Fruit fly (Drosophila melanogaster) whole organism, embryonic: ENCODE data around the gene mRpS14.
A peak's percentile ranks its signal among the peaks of the same experiment; 100 is the strongest.

Experiments used
- Adf1 ChIP-seq: fragments of 200-800 bp; sonication (Bioruptor generic); IDR thresholded peaks from 2 replicates; pipeline ENCODE4 v1.3.6; 2022; ENCODE audit warnings: missing biosample characterization, missing genetic modification characterization
- Asciz ChIP-seq: fragments of 200-800 bp; sonication (Bioruptor generic); optimal IDR thresholded peaks from 2 replicates; lab custom pipeline; 2017; ENCODE audit warnings: missing biosample characterization, mild to moderate bottlenecking, missing genetic modification characterization, missing genetic modification reagents
- Atf-2 ChIP-seq: fragments of 200-800 bp; sonication (Bioruptor generic); optimal IDR thresholded peaks from 2 replicates; lab custom pipeline; 2016; ENCODE audit warnings: missing biosample characterization, missing genetic modification characterization
- Atf3 ChIP-seq: fragments of 200-800 bp; sonication (Bioruptor generic); optimal IDR thresholded peaks from 3 replicates; lab custom pipeline; 2016; ENCODE audit warnings: missing biosample characterization, missing genetic modification characterization
- Bdp1 ChIP-seq: fragments of 200-800 bp; sonication (Bioruptor generic); optimal IDR thresholded peaks from 3 replicates; lab custom pipeline; 2016; ENCODE audit warnings: missing biosample characterization, missing genetic modification characterization
- Bgb ChIP-seq: fragments of 200-800 bp; sonication (Bioruptor generic); IDR thresholded peaks from 2 replicates; pipeline ENCODE4 v1.3.6; 2022; ENCODE audit warnings: missing biosample characterization, missing genetic modification characterization; ENCODE audit not compliant: partially characterized antibody
- Blimp-1 ChIP-seq: fragments of 200-800 bp; sonication (Bioruptor generic); optimal IDR thresholded peaks from 3 replicates; lab custom pipeline; 2018; ENCODE audit warnings: missing biosample characterization, missing genetic modification characterization, mild to moderate bottlenecking, moderate library complexity, missing genetic modification reagents
- CG10543 ChIP-seq: fragments of 200-800 bp; sonication (Bioruptor generic); optimal IDR thresholded peaks from 3 replicates; lab custom pipeline; 2017; ENCODE audit warnings: missing biosample characterization, mild to moderate bottlenecking, missing genetic modification characterization, moderate library complexity
- CG12071 ChIP-seq: fragments of 200-800 bp; sonication (Bioruptor generic); optimal IDR thresholded peaks from 3 replicates; lab custom pipeline; 2018; ENCODE audit warnings: missing biosample characterization, mild to moderate bottlenecking, missing genetic modification characterization
- CG13424 ChIP-seq: fragments of 200-800 bp; sonication (Bioruptor generic); optimal IDR thresholded peaks from 2 replicates; lab custom pipeline; 2019; ENCODE audit warnings: missing biosample characterization, mild to moderate bottlenecking, missing genetic modification characterization, moderate library complexity
- CG15479 ChIP-seq: fragments of 200-800 bp; sonication (Bioruptor generic); optimal IDR thresholded peaks from 3 replicates; lab custom pipeline; 2019; ENCODE audit warnings: missing biosample characterization, mild to moderate bottlenecking, missing genetic modification characterization, moderate library complexity
- CG18764 ChIP-seq: fragments of 200-800 bp; sonication (Bioruptor generic); optimal IDR thresholded peaks from 3 replicates; lab custom pipeline; 2016; ENCODE audit warnings: missing biosample characterization, missing genetic modification characterization
- CG2116 ChIP-seq: fragments of 200-800 bp; sonication (Bioruptor generic); optimal IDR thresholded peaks from 3 replicates; lab custom pipeline; 2018; ENCODE audit warnings: missing biosample characterization, mild to moderate bottlenecking, missing genetic modification characterization
- CG30020 ChIP-seq: fragments of 200-800 bp; optimal IDR thresholded peaks from 2 replicates; lab custom pipeline; 2019; ENCODE audit warnings: missing biosample characterization, mild to moderate bottlenecking, missing genetic modification characterization, moderate library complexity
- CG3847 ChIP-seq: fragments of 200-800 bp; sonication (Bioruptor generic); IDR thresholded peaks from 2 replicates; pipeline ENCODE4 v1.3.6; 2022; ENCODE audit warnings: missing biosample characterization, missing genetic modification characterization
- CG43689 ChIP-seq: fragments of 200-800 bp; sonication (Bioruptor generic); IDR thresholded peaks from 2 replicates; pipeline ENCODE4 v1.3.6; 2022; ENCODE audit warnings: missing biosample characterization, missing genetic modification characterization
- CG4617 ChIP-seq: fragments of 200-800 bp; sonication (Bioruptor generic); optimal IDR thresholded peaks from 3 replicates; lab custom pipeline; 2016; ENCODE audit warnings: missing biosample characterization, missing genetic modification characterization, borderline replicate concordance
- CG6813 ChIP-seq: fragments of 200-800 bp; sonication (Bioruptor generic); optimal IDR thresholded peaks from 2 replicates; lab custom pipeline; 2017; ENCODE audit warnings: missing biosample characterization, missing genetic modification characterization, mild to moderate bottlenecking, moderate library complexity, missing genetic modification reagents
- CG7963 ChIP-seq: fragments of 200-800 bp; sonication (Bioruptor generic); IDR thresholded peaks from 3 replicates; pipeline ENCODE4 v1.3.6; 2022; ENCODE audit warnings: missing biosample characterization, missing genetic modification characterization; ENCODE audit not compliant: partially characterized antibody
- CG9727 ChIP-seq: fragments of 200-800 bp; sonication (Bioruptor generic); optimal IDR thresholded peaks from 3 replicates; lab custom pipeline; 2017; ENCODE audit warnings: missing biosample characterization, mild to moderate bottlenecking, missing genetic modification characterization
- CTCF ChIP-seq: fragments of 200-800 bp; sonication (Bioruptor generic); optimal IDR thresholded peaks from 2 replicates; lab custom pipeline; 2017; ENCODE audit warnings: missing biosample characterization, mild to moderate bottlenecking, missing genetic modification characterization, moderate library complexity
- D ChIP-seq, 2 experiments: fragments of 200-800 bp in 1 of 2; fragments of >200 bp in 1 of 2; sonication (Bioruptor generic) in 1 of 2; optimal IDR thresholded peaks; 2 replicates in 1 of 2; 3 replicates in 1 of 2; lab custom pipeline; 2017; ENCODE audit warnings: mild to moderate bottlenecking in 1 of 2, missing biosample characterization in 1 of 2, missing genetic modification characterization in 1 of 2, missing genetic modification reagents in 1 of 2
- Doc2 ChIP-seq: fragments of 200-800 bp; sonication (Bioruptor generic); IDR thresholded peaks from 2 replicates; pipeline ENCODE4 v1.3.6; 2022; ENCODE audit warnings: missing biosample characterization, missing genetic modification characterization
- Doc3 ChIP-seq: fragments of 200-800 bp; sonication (Bioruptor generic); IDR thresholded peaks from 3 replicates; pipeline ENCODE4 v1.3.6; 2022; ENCODE audit warnings: missing biosample characterization, missing genetic modification characterization; ENCODE audit not compliant: partially characterized antibody
- HmgZ ChIP-seq: fragments of 200-800 bp; sonication (Bioruptor generic); optimal IDR thresholded peaks from 2 replicates; lab custom pipeline; 2018; ENCODE audit warnings: missing biosample characterization, mild to moderate bottlenecking, missing genetic modification characterization
- Jarid2 ChIP-seq: fragments of 200-800 bp; sonication (Bioruptor generic); optimal IDR thresholded peaks from 3 replicates; lab custom pipeline; 2017; ENCODE audit warnings: mild to moderate bottlenecking, missing biosample characterization, missing genetic modification reagents, missing genetic modification characterization
- Kr ChIP-seq: fragments of 200-800 bp; sonication (Bioruptor generic); optimal IDR thresholded peaks from 2 replicates; lab custom pipeline; 2017; ENCODE audit warnings: missing biosample characterization, mild to moderate bottlenecking, missing genetic modification characterization
- MBD-R2 ChIP-seq: fragments of 200-800 bp; sonication (Bioruptor generic); IDR thresholded peaks from 2 replicates; pipeline ENCODE4 v1.3.6; 2022; ENCODE audit warnings: missing biosample characterization, missing genetic modification characterization
- MTF-1 ChIP-seq: fragments of 200-800 bp; sonication (Bioruptor generic); optimal IDR thresholded peaks from 2 replicates; lab custom pipeline; 2018; ENCODE audit warnings: missing biosample characterization, mild to moderate bottlenecking, missing genetic modification characterization, borderline replicate concordance
- Mes4 ChIP-seq: fragments of 200-800 bp; sonication (Bioruptor generic); optimal IDR thresholded peaks from 2 replicates; lab custom pipeline; 2016; ENCODE audit warnings: missing biosample characterization, missing genetic modification characterization
- Trl ChIP-seq, 3 experiments: fragments of >200 bp in 2 of 3; fragments of 200-800 bp in 1 of 3; sonication (Bioruptor generic) in 1 of 3; optimal IDR thresholded peaks; 2 replicates in 1 of 3; 3 replicates in 2 of 3; lab custom pipeline; 2016 to 2017; ENCODE audit warnings: missing biosample characterization in 1 of 3, missing genetic modification characterization in 1 of 3
- YL-1 ChIP-seq: fragments of 200-800 bp; sonication (Bioruptor generic); optimal IDR thresholded peaks from 3 replicates; lab custom pipeline; 2017; ENCODE audit warnings: missing biosample characterization, mild to moderate bottlenecking, missing genetic modification characterization
- cg ChIP-seq: fragments of 200-800 bp; sonication (Bioruptor generic); optimal IDR thresholded peaks from 3 replicates; lab custom pipeline; 2019; ENCODE audit warnings: missing biosample characterization, mild to moderate bottlenecking, missing genetic modification characterization, moderate library complexity
- chinmo ChIP-seq: fragments of 200-800 bp; sonication (Bioruptor generic); IDR thresholded peaks from 4 replicates; pipeline ENCODE4 v1.3.6; 2022; ENCODE audit warnings: missing biosample characterization, missing genetic modification characterization; ENCODE audit not compliant: partially characterized antibody
- crc ChIP-seq: fragments of 200-800 bp; sonication (Bioruptor generic); optimal IDR thresholded peaks from 2 replicates; lab custom pipeline; 2016; ENCODE audit warnings: missing biosample characterization, missing genetic modification characterization
- crp ChIP-seq, 2 experiments: fragments of 200-800 bp; sonication (Bioruptor generic); optimal IDR thresholded peaks; 2 replicates in 1 of 2; 3 replicates in 1 of 2; lab custom pipeline; 2017; ENCODE audit warnings: missing biosample characterization in 2 of 2, missing genetic modification characterization in 2 of 2, mild to moderate bottlenecking in 1 of 2, moderate library complexity in 1 of 2
- da ChIP-seq: fragments of 200-800 bp; sonication (Bioruptor generic); optimal IDR thresholded peaks from 2 replicates; lab custom pipeline; 2016; ENCODE audit warnings: missing biosample characterization, missing genetic modification characterization
- disco-r ChIP-seq: fragments of 200-800 bp; sonication (Bioruptor generic); optimal IDR thresholded peaks from 2 replicates; lab custom pipeline; 2016; ENCODE audit warnings: missing biosample characterization, missing genetic modification characterization
- hkb ChIP-seq, 2 experiments: fragments of 200-800 bp in 1 of 2; fragments of >200 bp in 1 of 2; sonication (Bioruptor generic) in 1 of 2; IDR thresholded peaks in 1 of 2; optimal IDR thresholded peaks in 1 of 2; 2 replicates each; pipeline versions ENCODE4 v1.3.6 to Lab custom; 2017 to 2022; ENCODE audit warnings: missing biosample characterization in 1 of 2, missing genetic modification characterization in 1 of 2
- insv ChIP-seq, 2 experiments: fragments of 200-800 bp; sonication (Bioruptor generic); optimal IDR thresholded peaks; 3 replicates each; lab custom pipeline; 2016 to 2018; ENCODE audit warnings: missing biosample characterization in 2 of 2, missing genetic modification characterization in 2 of 2
- jumu ChIP-seq: fragments of 200-800 bp; sonication (Bioruptor generic); optimal IDR thresholded peaks from 3 replicates; lab custom pipeline; 2016; ENCODE audit warnings: missing biosample characterization, missing genetic modification characterization
- klu ChIP-seq: fragments of 200-800 bp; sonication (Bioruptor generic); IDR thresholded peaks from 2 replicates; pipeline ENCODE4 v1.3.6; 2022; ENCODE audit warnings: missing biosample characterization, missing genetic modification characterization
- lov ChIP-seq, 2 experiments: fragments of 200-800 bp in 1 of 2; fragments of >200 bp in 1 of 2; sonication (Bioruptor generic) in 1 of 2; IDR thresholded peaks in 1 of 2; optimal IDR thresholded peaks in 1 of 2; 2 replicates in 1 of 2; 3 replicates in 1 of 2; pipeline versions ENCODE4 v1.3.6 to Lab custom; 2017 to 2022; ENCODE audit warnings: missing biosample characterization in 1 of 2, missing genetic modification characterization in 1 of 2
- pho ChIP-seq: fragments of 200-800 bp; sonication (Bioruptor generic); optimal IDR thresholded peaks from 2 replicates; lab custom pipeline; 2016; ENCODE audit warnings: missing biosample characterization, missing genetic modification characterization
- ranshi ChIP-seq: fragments of 200-800 bp; sonication (Bioruptor generic); IDR thresholded peaks from 2 replicates; pipeline ENCODE4 v1.3.6; 2022; ENCODE audit warnings: missing biosample characterization, missing genetic modification characterization
- sc ChIP-seq, 3 experiments: fragments of >200 bp in 2 of 3; fragments of 200-800 bp in 1 of 3; sonication (Bioruptor generic) in 1 of 3; optimal IDR thresholded peaks; 2 replicates in 2 of 3; 3 replicates in 1 of 3; lab custom pipeline; 2017; ENCODE audit warnings: mild to moderate bottlenecking in 1 of 3, missing biosample characterization in 1 of 3, missing genetic modification characterization in 1 of 3, missing genetic modification reagents in 1 of 3
- sima ChIP-seq: fragments of 200-800 bp; sonication (Bioruptor generic); optimal IDR thresholded peaks from 2 replicates; lab custom pipeline; 2016; ENCODE audit warnings: missing biosample characterization, missing genetic modification characterization
- tap ChIP-seq: fragments of 200-800 bp; optimal IDR thresholded peaks from 3 replicates; lab custom pipeline; 2019; ENCODE audit warnings: missing biosample characterization, mild to moderate bottlenecking, missing genetic modification characterization, moderate library complexity

The mRpS14 gene

dm6 chrX:19479869-19480326 lies at the start of gene mRpS14, which contains the start of gene Naa15-16 (continued):
- TF ChIP-seq sima (GFP tag; lab: Kevin White, UChicago), result no peak
- 0 out of 3 replicates have a peak, but pooled peaks have one; percentile 20 for TF ChIP-seq CG7963 (GFP tag; lab: Robert Waterston, UW)
- no peak for TF ChIP-seq Jarid2 (GFP tag; lab: Kevin White, UChicago)
- TF ChIP-seq da, result no peak
- TF ChIP-seq CG3847 (GFP tag; lab: Robert Waterston, UW), result no peak
- no peak for TF ChIP-seq sc (optimal IDR thresholded peaks at IDR 0.05; lab: Kevin White, UChicago)
- no peak for TF ChIP-seq sc (GFP tag; optimal IDR thresholded peaks at IDR 0.05; lab: Kevin White, UChicago)
- no peak for TF ChIP-seq pho (GFP tag; lab: Kevin White, UChicago)
- TF ChIP-seq chinmo (GFP tag; lab: Robert Waterston, UW), result 0 out of 4 replicates have a peak, but pooled peaks have one; percentile 69
- no peak for TF ChIP-seq lov (optimal IDR thresholded peaks at IDR 0.05; lab: Kevin White, UChicago)
- no peak for TF ChIP-seq lov (GFP tag; IDR thresholded peaks at IDR 0.05; lab: Robert Waterston, UW)
- no peak for TF ChIP-seq tap (tag; lab: Kevin White, UChicago)
- no peak for TF ChIP-seq CG12071 (GFP tag; lab: Kevin White, UChicago)
- no peak for TF ChIP-seq Trl (optimal IDR thresholded peaks at IDR 0.05; lab: Kevin White, UChicago)
- TF ChIP-seq Trl (GFP tag; optimal IDR thresholded peaks at IDR 0.05; lab: Kevin White, UChicago), result no peak
- TF ChIP-seq CG10543, result no peak
- TF ChIP-seq insv (GFP tag; optimal IDR thresholded peaks at IDR 0.05; lab: Kevin White, UChicago), result no peak
- TF ChIP-seq Doc2 (GFP tag; lab: Robert Waterston, UW), result no peak
- peak; percentile 1 for TF ChIP-seq jumu
- no peak for TF ChIP-seq Bdp1
- TF ChIP-seq CG18764 (GFP tag; lab: Kevin White, UChicago), result no peak
- no peak for TF ChIP-seq crc (GFP tag; lab: Kevin White, UChicago)
- TF ChIP-seq MTF-1 (GFP tag; lab: Kevin White, UChicago), result no peak
- TF ChIP-seq Mes4 (GFP tag; lab: Kevin White, UChicago), result no peak
- TF ChIP-seq CG9727 (GFP tag; lab: Kevin White, UChicago), result no peak
- peak; percentile 43 for TF ChIP-seq CG2116 (GFP tag; lab: Kevin White, UChicago)
- TF ChIP-seq D (optimal IDR thresholded peaks at IDR 0.05; lab: Kevin White, UChicago), result no peak
- no peak for TF ChIP-seq D (GFP tag; optimal IDR thresholded peaks at IDR 0.05; lab: Kevin White, UChicago)
- TF ChIP-seq CG43689 (GFP tag; lab: Robert Waterston, UW), result no peak
- TF ChIP-seq Asciz (GFP tag; lab: Kevin White, UChicago), result no peak
- no peak for TF ChIP-seq Atf-2 (GFP tag; lab: Kevin White, UChicago)
- no peak for TF ChIP-seq Atf3 (GFP tag; lab: Kevin White, UChicago)
- no peak for TF ChIP-seq CTCF (GFP tag; lab: Kevin White, UChicago)
- no peak for TF ChIP-seq hkb (optimal IDR thresholded peaks at IDR 0.05; lab: Kevin White, UChicago)
- no peak for TF ChIP-seq hkb (GFP tag; IDR thresholded peaks at IDR 0.05; lab: Robert Waterston, UW)

dm6 chrX:19522597-19522996 lies 42.6 kb upstream of the mRpS14 start:
- TF ChIP-seq Adf1 (GFP tag; lab: Robert Waterston, UW) (peak; percentile 76), CG4617 (GFP tag; lab: Kevin White, UChicago) (peak; percentile 40), HmgZ (peak; percentile 44), Bgb (GFP tag; lab: Robert Waterston, UW) (peak; percentile 12; the same call in 1 of the 2 replicates), Doc3 (GFP tag; lab: Robert Waterston, UW) (no peak), klu (GFP tag; lab: Robert Waterston, UW) (no peak), crp (GFP tag; optimal IDR thresholded peaks at IDR 0.05; lab: Kevin White, UChicago) (peak in 1 of 2 experiments; percentile 29), Blimp-1 (no peak), YL-1 (peak; percentile 54), CG30020 (no peak), disco-r (GFP tag; lab: Kevin White, UChicago) (no peak), CG6813 (no peak), CG13424 (tag; lab: Kevin White, UChicago) (no peak), ranshi (no peak), Kr (GFP tag; lab: Kevin White, UChicago) (no peak), CG15479 (GFP tag; lab: Kevin White, UChicago) (peak; percentile 63), cg (GFP tag; lab: Kevin White, UChicago) (peak; percentile 97), MBD-R2 (GFP tag; lab: Robert Waterston, UW) (peak; percentile 28; the same call in 1 of the 2 replicates)
